Worm (Caenorhabditis elegans) whole organism, mixed stage, embryonic: Measurements from ENCODE around the gene cyn-4.

Source experiments
- M03D4.4 ChIP-seq: sonication (generic microtip); optimal IDR thresholded peaks from 2 replicates; lab custom pipeline; 2017; ENCODE audit warnings: mild to moderate bottlenecking, missing genetic modification characterization, missing compliant biosample characterization
- bed-3 ChIP-seq: fragments of 200-800 bp; sonication (Bioruptor generic); optimal IDR thresholded peaks from 3 replicates; lab custom pipeline; 2018; ENCODE audit warnings: mild to moderate bottlenecking, missing genetic modification characterization, moderate library complexity, missing compliant biosample characterization
- blmp-1 ChIP-seq: fragments of 150-350 bp; optimal IDR thresholded peaks from 2 replicates; lab custom pipeline; 2014; ENCODE audit warnings: missing biosample characterization, missing genetic modification characterization
- ceh-39 ChIP-seq: fragments of 150-350 bp; optimal IDR thresholded peaks from 2 replicates; lab custom pipeline; 2014; ENCODE audit warnings: missing biosample characterization, missing genetic modification characterization
- ceh-43 ChIP-seq: fragments of 200-800 bp; sonication (Bioruptor generic); optimal IDR thresholded peaks from 2 replicates; lab custom pipeline; 2018; ENCODE audit warnings: mild to moderate bottlenecking, missing genetic modification characterization, moderate library complexity, missing compliant biosample characterization
- ceh-83 ChIP-seq: fragments of 200-800 bp; sonication (Bioruptor generic); optimal IDR thresholded peaks from 2 replicates; lab custom pipeline; 2018; ENCODE audit warnings: mild to moderate bottlenecking, missing genetic modification characterization, missing compliant biosample characterization
- ces-1 ChIP-seq: fragments of 150-350 bp; optimal IDR thresholded peaks from 2 replicates; lab custom pipeline; 2014; ENCODE audit warnings: missing biosample characterization, missing genetic modification reagents, missing genetic modification characterization
- cnd-1 ChIP-seq: fragments of 200-800 bp; sonication (Bioruptor generic); optimal IDR thresholded peaks from 2 replicates; lab custom pipeline; 2018; ENCODE audit warnings: mild to moderate bottlenecking, missing genetic modification characterization, missing compliant biosample characterization
- drap-1 ChIP-seq: fragments of 200-800 bp; sonication (Bioruptor generic); optimal IDR thresholded peaks from 3 replicates; lab custom pipeline; 2018; ENCODE audit warnings: mild to moderate bottlenecking, missing genetic modification characterization, missing compliant biosample characterization
- elt-1 ChIP-seq: sonication (generic microtip); optimal IDR thresholded peaks from 2 replicates; lab custom pipeline; 2017; ENCODE audit warnings: missing genetic modification characterization, mild to moderate bottlenecking, missing compliant biosample characterization, antibody characterized with exemption, moderate library complexity, borderline replicate concordance; ENCODE audit not compliant: insufficient read depth
- elt-3 ChIP-seq: fragments of 150-350 bp; optimal IDR thresholded peaks from 2 replicates; lab custom pipeline; 2014; ENCODE audit warnings: missing biosample characterization, missing genetic modification characterization
- ham-2 ChIP-seq: fragments of 200-800 bp; sonication (Bioruptor generic); optimal IDR thresholded peaks from 2 replicates; lab custom pipeline; 2018; ENCODE audit warnings: mild to moderate bottlenecking, missing genetic modification characterization, missing compliant biosample characterization
- hlh-1 ChIP-seq: fragments of 150-350 bp; optimal IDR thresholded peaks from 2 replicates; lab custom pipeline; 2014; ENCODE audit warnings: missing biosample characterization, missing genetic modification reagents, missing genetic modification characterization
- lin-13 ChIP-seq: fragments of 150-350 bp; optimal IDR thresholded peaks from 2 replicates; lab custom pipeline; 2014; ENCODE audit warnings: missing biosample characterization, missing genetic modification characterization
- lin-32 ChIP-seq: fragments of 200-800 bp; sonication (Bioruptor generic); optimal IDR thresholded peaks from 2 replicates; lab custom pipeline; 2018; ENCODE audit warnings: mild to moderate bottlenecking, missing genetic modification characterization, missing compliant biosample characterization
- lsy-2 ChIP-seq: fragments of 150-350 bp; optimal IDR thresholded peaks from 2 replicates; lab custom pipeline; 2014; ENCODE audit warnings: missing biosample characterization, missing genetic modification characterization
- mab-5 ChIP-seq: fragments of 150-350 bp; optimal IDR thresholded peaks from 2 replicates; lab custom pipeline; 2014; ENCODE audit warnings: missing biosample characterization, missing genetic modification characterization
- mep-1 ChIP-seq: fragments of 150-350 bp; optimal IDR thresholded peaks from 2 replicates; lab custom pipeline; 2017; ENCODE audit warnings: missing biosample characterization, missing genetic modification reagents, missing genetic modification characterization, inconsistent platforms
- mls-2 ChIP-seq: sonication (generic microtip); optimal IDR thresholded peaks from 2 replicates; lab custom pipeline; 2016; ENCODE audit warnings: mild to moderate bottlenecking, missing genetic modification characterization, moderate library complexity, missing compliant biosample characterization
- nhr-12 ChIP-seq: fragments of 150-350 bp; optimal IDR thresholded peaks from 2 replicates; lab custom pipeline; 2014; ENCODE audit warnings: missing biosample characterization, missing genetic modification characterization
- nhr-2 ChIP-seq: fragments of 150-350 bp; optimal IDR thresholded peaks from 2 replicates; lab custom pipeline; 2014; ENCODE audit warnings: missing biosample characterization, missing genetic modification characterization
- nhr-28 ChIP-seq: fragments of 150-350 bp; optimal IDR thresholded peaks from 2 replicates; lab custom pipeline; 2014; ENCODE audit warnings: missing biosample characterization, missing genetic modification characterization
- nhr-76 ChIP-seq: sonication (generic microtip); optimal IDR thresholded peaks from 2 replicates; lab custom pipeline; 2017; ENCODE audit warnings: missing biosample characterization, missing genetic modification characterization
- pha-4 ChIP-seq: fragments of 150-350 bp; optimal IDR thresholded peaks from 2 replicates; lab custom pipeline; 2018; ENCODE audit warnings: missing biosample characterization, missing genetic modification reagents, missing genetic modification characterization
- sem-2 ChIP-seq: fragments of 200-800 bp; sonication (Bioruptor generic); optimal IDR thresholded peaks from 2 replicates; lab custom pipeline; 2018; ENCODE audit warnings: mild to moderate bottlenecking, missing genetic modification characterization, missing compliant biosample characterization
- snpc-4 ChIP-seq: fragments of 150-350 bp; optimal IDR thresholded peaks from 2 replicates; lab custom pipeline; 2014; ENCODE audit warnings: missing biosample characterization, missing genetic modification characterization
- sptf-1 ChIP-seq: sonication (generic microtip); optimal IDR thresholded peaks from 2 replicates; lab custom pipeline; 2017; ENCODE audit warnings: mild to moderate bottlenecking, missing genetic modification characterization, moderate library complexity, missing compliant biosample characterization
- unc-120 ChIP-seq: sonication (generic microtip); optimal IDR thresholded peaks from 2 replicates; lab custom pipeline; 2017; ENCODE audit warnings: missing genetic modification characterization, missing compliant biosample characterization; ENCODE audit not compliant: poor library complexity, severe bottlenecking
- unc-39 ChIP-seq: fragments of 150-350 bp; optimal IDR thresholded peaks from 2 replicates; lab custom pipeline; 2014; ENCODE audit warnings: missing biosample characterization, missing genetic modification characterization
- zip-8 ChIP-seq: fragments of 150-350 bp; optimal IDR thresholded peaks from 2 replicates; lab custom pipeline; 2014; ENCODE audit warnings: missing biosample characterization, missing genetic modification characterization
- ztf-11 ChIP-seq: fragments of 150-350 bp; optimal IDR thresholded peaks from 2 replicates; lab custom pipeline; 2014; ENCODE audit warnings: missing biosample characterization, missing genetic modification characterization

The cyn-4 gene

DNA sequence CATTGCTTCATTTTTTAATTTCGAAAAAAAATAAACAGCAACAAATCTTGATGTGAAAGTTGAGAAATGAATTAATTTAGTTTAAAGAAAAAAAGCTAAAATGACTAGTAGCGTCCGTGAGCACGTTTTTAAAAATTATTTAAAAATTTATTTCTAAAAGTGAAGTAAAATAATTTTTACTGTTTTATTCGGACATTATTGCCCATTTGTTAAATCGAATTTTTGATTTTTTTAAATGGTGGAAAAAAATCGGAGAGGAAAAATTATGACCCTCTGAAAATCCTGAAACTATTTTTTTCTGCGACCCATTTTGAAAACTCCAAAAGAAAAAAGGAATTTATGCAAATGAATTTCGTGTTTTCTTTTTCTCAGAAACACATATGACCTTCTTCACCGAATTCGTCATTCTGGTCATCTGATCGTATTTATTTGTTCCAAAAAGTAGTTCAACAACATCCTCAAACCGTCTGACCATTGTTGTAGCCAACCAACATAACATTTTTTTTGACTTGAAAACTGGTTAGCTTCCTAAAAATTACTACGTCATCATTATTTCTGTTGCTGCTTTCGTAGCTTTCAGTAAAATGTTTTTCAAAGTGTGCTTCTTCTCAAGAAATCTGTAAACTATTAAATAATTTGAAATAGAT, 13.6 kb upstream of the cyn-4 start, which contains the start of gene F44F4.3:
Gene F44F4.3 (minus strand): TSS at position 51 of the 647 bp plus-strand sequence.
- TF ChIP-seq unc-120, result no peak
- no peak for TF ChIP-seq mls-2 (tag; lab: Kevin White, UChicago)
- TF ChIP-seq bed-3 (GFP tag; lab: Kevin White, UChicago), result no peak
- TF ChIP-seq cnd-1 (tag; lab: Kevin White, UChicago), result no peak

- TF ChIP-seq lsy-2 (tag; lab: Kevin White, UChicago) (no peak), ham-2 (GFP tag; lab: Kevin White, UChicago) (no peak), drap-1 (GFP tag; lab: Kevin White, UChicago) (no peak), ceh-39 (no peak), nhr-2 (tag; lab: Kevin White, UChicago) (no peak), ztf-11 (tag; lab: Kevin White, UChicago) (no peak)
Measured at ce11 chrII:10885250-10885649, 12.8 kb upstream of the cyn-4 start.

DNA sequence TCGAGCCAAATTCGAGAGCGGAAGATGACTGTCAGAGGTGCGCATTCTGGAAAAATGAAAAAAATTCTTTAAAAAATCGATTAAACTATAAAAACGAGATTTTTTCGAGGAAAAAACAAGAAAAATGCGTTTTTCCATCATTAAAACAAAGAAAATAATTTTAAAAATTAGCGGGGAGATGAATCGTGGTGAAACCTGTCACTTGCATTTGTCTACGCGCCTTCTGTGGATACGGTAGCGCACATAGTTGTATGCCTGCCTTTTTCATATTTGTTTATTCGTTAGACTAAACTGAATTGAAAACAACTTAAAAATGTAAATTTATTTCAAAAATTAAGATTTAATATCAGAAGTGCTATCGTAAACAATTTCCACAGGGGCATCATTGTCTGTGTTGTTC, 12.0 kb upstream of the cyn-4 start, which contains the start of gene egg-3:
Gene egg-3 (minus strand): TSS at position 46 of the 400 bp plus-strand sequence.
- no peak for TF ChIP-seq ceh-43 (GFP tag; lab: Kevin White, UChicago)
- TF ChIP-seq cnd-1 (tag; lab: Kevin White, UChicago), result no peak
- no peak for TF ChIP-seq M03D4.4 (tag; lab: Kevin White, UChicago)
- TF ChIP-seq blmp-1 (tag; lab: Kevin White, UChicago), result no peak
- TF ChIP-seq unc-39 (tag; lab: Kevin White, UChicago), result no peak
- TF ChIP-seq snpc-4 (tag; lab: Kevin White, UChicago), result no peak
- TF ChIP-seq mab-5, result no peak
- no peak for TF ChIP-seq ceh-39
- TF ChIP-seq elt-3 (tag; lab: Kevin White, UChicago), result no peak

- TF ChIP-seq nhr-28, result no peak
- TF ChIP-seq sem-2 (GFP tag; lab: Kevin White, UChicago), result no peak
- no peak for TF ChIP-seq sptf-1 (tag; lab: Kevin White, UChicago)
- no peak for TF ChIP-seq snpc-4 (tag; lab: Kevin White, UChicago)
- no peak for TF ChIP-seq unc-120
- no peak for TF ChIP-seq ces-1
- no peak for TF ChIP-seq lin-32 (GFP tag; lab: Kevin White, UChicago)
- TF ChIP-seq nhr-76 (tag; lab: Kevin White, UChicago), result no peak
Measured at ce11 chrII:10880625-10881024, 8.2 kb upstream of the cyn-4 start, which contains the start of gene lurp-1. lurp-1 (plus strand) TSS chrII:10880925.

- TF ChIP-seq sem-2 (GFP tag; lab: Kevin White, UChicago) (no peak), lin-13 (tag; lab: Kevin White, UChicago) (no peak), zip-8 (tag; lab: Kevin White, UChicago) (no peak), pha-4 (tag; lab: Kevin White, UChicago) (no peak), hlh-1 (tag; lab: Kevin White, UChicago) (no peak), elt-1 (no peak), ces-1 (no peak), sptf-1 (tag; lab: Kevin White, UChicago) (no peak), nhr-12 (no peak), ceh-83 (GFP tag; lab: Kevin White, UChicago) (no peak), mls-2 (tag; lab: Kevin White, UChicago) (no peak), nhr-28 (no peak), cnd-1 (tag; lab: Kevin White, UChicago) (no peak)
Measured at ce11 chrII:10873631-10874030, 1.2 kb upstream of the cyn-4 start, which contains the start of gene orc-2. orc-2 (plus strand) TSS chrII:10873931.

DNA sequence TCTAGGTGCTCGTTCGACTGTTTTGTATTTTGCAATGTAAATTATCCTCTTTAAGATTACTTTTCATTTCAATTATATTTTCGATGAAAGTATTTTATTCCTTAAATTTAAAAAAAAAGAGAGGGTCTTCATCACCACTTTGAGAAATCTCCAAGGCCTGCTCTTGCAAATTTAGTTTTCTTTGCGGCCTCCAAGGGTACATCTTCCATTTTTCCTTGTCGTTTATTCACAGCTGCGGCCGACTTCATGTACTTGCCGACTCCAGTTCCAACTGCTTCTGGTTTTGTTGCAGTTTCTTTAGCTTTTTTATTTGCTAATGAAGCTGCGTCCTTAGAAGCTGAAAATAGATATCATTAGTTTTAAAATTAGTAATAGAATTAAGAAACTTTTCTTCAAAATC, 1.7 kb downstream of the cyn-4 start:
- TF ChIP-seq blmp-1 (tag; lab: Kevin White, UChicago) (no peak), mab-5 (no peak), mep-1 (no peak), lin-13 (tag; lab: Kevin White, UChicago) (no peak)
- TF ChIP-seq, all 35 proteins: peak for 0
